Fruit fly (Drosophila melanogaster): Measurements from ENCODE around the gene muc.

muc gene

dm6 chr2L:7395813-7396212, 30.9 kb upstream of the muc start (continued):
- no peak for TF ChIP-seq ranshi (GFP tag; IDR thresholded peaks at IDR 0.05)
- TF ChIP-seq ase (GFP tag; IDR thresholded peaks at IDR 0.05) = no peak
- no peak for TF ChIP-seq Neu2 (GFP tag; optimal IDR thresholded peaks at IDR 0.05; ENCODE audit: borderline replicate concordance)
- TF ChIP-seq CG18262 (tag; optimal IDR thresholded peaks at IDR 0.05) = peak; percentile 62
- TF ChIP-seq pfk (GFP tag; optimal IDR thresholded peaks at IDR 0.05) = no peak
- TF ChIP-seq CG7963 (GFP tag; IDR thresholded peaks at IDR 0.05; ENCODE audit: partially characterized antibody) = no peak
- TF ChIP-seq CG12299 (tag; optimal IDR thresholded peaks at IDR 0.05) = no peak
- peak; percentile 31; the same call in 1 of the 3 replicates for TF ChIP-seq CG14050 (GFP tag; IDR thresholded peaks at IDR 0.05)
- peak; percentile 6 for TF ChIP-seq Six4 (GFP tag; optimal IDR thresholded peaks at IDR 0.05)
- TF ChIP-seq Trl (optimal IDR thresholded peaks at IDR 0.05) = no peak
- TF ChIP-seq Trl (GFP tag; optimal IDR thresholded peaks at IDR 0.05) = no peak
- TF ChIP-seq CG1529 (GFP tag; optimal IDR thresholded peaks at IDR 0.05) = no peak
- TF ChIP-seq sens (GFP tag) = peak; percentile 33
- no peak for TF ChIP-seq CG12219 (GFP tag; optimal IDR thresholded peaks at IDR 0.05)
- TF ChIP-seq dysf (GFP tag; IDR thresholded peaks at IDR 0.05) = peak; percentile 77
- TF ChIP-seq zfh2 (GFP tag; optimal IDR thresholded peaks at IDR 0.05) = no peak
- no peak for TF ChIP-seq fd102C (GFP tag; optimal IDR thresholded peaks at IDR 0.05)
- TF ChIP-seq Doc3 (GFP tag; IDR thresholded peaks at IDR 0.05; ENCODE audit: partially characterized antibody) = no peak
- TF ChIP-seq HmgZ (tag; optimal IDR thresholded peaks at IDR 0.05) = no peak
- no peak for TF ChIP-seq CG32772 (GFP tag; IDR thresholded peaks at IDR 0.05)
- no peak for TF ChIP-seq CG7271 (tag; optimal IDR thresholded peaks at IDR 0.05)
- TF ChIP-seq CrebB (tag; optimal IDR thresholded peaks at IDR 0.05) = no peak
- TF ChIP-seq h (optimal IDR thresholded peaks at IDR 0.05) = no peak
- TF ChIP-seq repo (GFP tag; optimal IDR thresholded peaks at IDR 0.05) = no peak
- no peak for TF ChIP-seq CG13123 (GFP tag; optimal IDR thresholded peaks at IDR 0.05)
- peak; percentile 14 for TF ChIP-seq CG18476 (GFP tag; optimal IDR thresholded peaks at IDR 0.05)
- TF ChIP-seq tin (GFP tag; optimal IDR thresholded peaks at IDR 0.05) = peak; percentile 37
- TF ChIP-seq CG11456 (GFP tag; IDR thresholded peaks at IDR 0.05) = no peak
- TF ChIP-seq CG17361 (GFP tag; IDR thresholded peaks at IDR 0.05) = peak; percentile 70
- TF ChIP-seq stwl (tag; optimal IDR thresholded peaks at IDR 0.05) = no peak
- no peak for TF ChIP-seq chn (GFP tag; optimal IDR thresholded peaks at IDR 0.05)
- TF ChIP-seq gsb (GFP tag; IDR thresholded peaks at IDR 0.05) = 0 out of 2 replicates have a peak, but pooled peaks have one; percentile 43
- TF ChIP-seq Ada2b (GFP tag; IDR thresholded peaks at IDR 0.05) = peak; percentile 65
- no peak for TF ChIP-seq ato (GFP tag; IDR thresholded peaks at IDR 0.05; ENCODE audit: partially characterized antibody)
- no peak for TF ChIP-seq Dad (GFP tag; optimal IDR thresholded peaks at IDR 0.05)
- no peak for TF ChIP-seq Stat92E (GFP tag; optimal IDR thresholded peaks at IDR 0.05)
- TF ChIP-seq Dip3 (GFP tag; optimal IDR thresholded peaks at IDR 0.05) = no peak
- TF ChIP-seq CG16815 (GFP tag; optimal IDR thresholded peaks at IDR 0.05) = peak; percentile 0
- TF ChIP-seq ssp (GFP tag; IDR thresholded peaks at IDR 0.05) = no peak
- TF ChIP-seq ara (GFP tag; IDR thresholded peaks at IDR 0.05) = no peak
- TF ChIP-seq Nf-YC (tag; optimal IDR thresholded peaks at IDR 0.05) = peak; percentile 35
- no peak for TF ChIP-seq gce (GFP tag; IDR thresholded peaks at IDR 0.05)
- TF ChIP-seq CG12071 (GFP tag; optimal IDR thresholded peaks at IDR 0.05) = no peak
- no peak for TF ChIP-seq CG4282 (GFP tag; optimal IDR thresholded peaks at IDR 0.05)
- TF ChIP-seq CG34422 (GFP tag; IDR thresholded peaks at IDR 0.05) = no peak
- no peak for TF ChIP-seq Chrac-16 (GFP tag; optimal IDR thresholded peaks at IDR 0.05)
- TF ChIP-seq vnd (GFP tag; IDR thresholded peaks at IDR 0.05; ENCODE audit: partially characterized antibody) = no peak
- TF ChIP-seq Fer1 (GFP tag; optimal IDR thresholded peaks at IDR 0.05) = peak; percentile 69
- TF ChIP-seq otp (GFP tag; IDR thresholded peaks at IDR 0.05) = no peak
- 0 out of 3 replicates have a peak, but pooled peaks have one; percentile 41 for TF ChIP-seq ci (GFP tag; IDR thresholded peaks at IDR 0.05)
- TF ChIP-seq CG8359 (GFP tag; optimal IDR thresholded peaks at IDR 0.05; ENCODE audit: borderline replicate concordance) = no peak
- peak in 1 of 2 experiments; percentile 44 for TF ChIP-seq dpn (GFP tag; optimal IDR thresholded peaks at IDR 0.05)
- no peak for TF ChIP-seq HLHmδ (GFP tag; optimal IDR thresholded peaks at IDR 0.05)

Data from whole organism, embryonic.